Worm (Caenorhabditis elegans) whole organism, midembryonic: Measurements from ENCODE around the gene W06F12.2.

ENCODE experiments used
- T22C8.4 ChIP-seq: fragments of 200-800 bp; sonication (Bioruptor generic); IDR thresholded peaks from 2 replicates; pipeline ENCODE4 v1.3.6; 2022; ENCODE audit warnings: missing genetic modification characterization, missing compliant biosample characterization
- cog-1 ChIP-seq: sonication (generic microtip); optimal IDR thresholded peaks from 2 replicates; lab custom pipeline; 2016; ENCODE audit warnings: missing genetic modification characterization, missing compliant biosample characterization
- flt-1 ChIP-seq: fragments of 200-800 bp; sonication (Bioruptor generic); IDR thresholded peaks from 2 replicates; pipeline ENCODE4 v1.3.6; 2022; ENCODE audit warnings: missing genetic modification characterization, missing compliant biosample characterization
- klf-2 ChIP-seq: fragments of 200-800 bp; sonication (Bioruptor generic); conservative IDR thresholded peaks from 2 replicates; pipeline ENCODE4 v1.3.6; 2022; ENCODE audit warnings: missing genetic modification reagents, missing genetic modification characterization, missing compliant biosample characterization
- med-1 ChIP-seq: sonication (generic microtip); optimal IDR thresholded peaks from 2 replicates; lab custom pipeline; 2017; ENCODE audit warnings: missing genetic modification characterization, mild to moderate bottlenecking, missing compliant biosample characterization, antibody characterized with exemption, missing genetic modification reagents; ENCODE audit not compliant: insufficient read depth
- ref-1 ChIP-seq: fragments of 200-800 bp; sonication (Bioruptor generic); conservative IDR thresholded peaks from 2 replicates; pipeline ENCODE4 v1.3.6; 2022; ENCODE audit warnings: missing genetic modification reagents, missing genetic modification characterization, missing compliant biosample characterization
- tab-1 ChIP-seq: fragments of 200-800 bp; sonication (Bioruptor generic); IDR thresholded peaks from 2 replicates; pipeline ENCODE4 v1.3.6; 2022; ENCODE audit warnings: missing genetic modification characterization, missing compliant biosample characterization
- ztf-23 ChIP-seq: fragments of 200-800 bp; sonication (Bioruptor generic); IDR thresholded peaks from 2 replicates; pipeline ENCODE4 v1.3.6; 2022; ENCODE audit warnings: missing genetic modification reagents, missing genetic modification characterization, missing compliant biosample characterization
- ztf-29 ChIP-seq: fragments of 200-800 bp; sonication (Bioruptor generic); IDR thresholded peaks from 2 replicates; pipeline ENCODE4 v1.3.6; 2022; ENCODE audit warnings: missing genetic modification reagents, missing genetic modification characterization, missing compliant biosample characterization

DNA sequence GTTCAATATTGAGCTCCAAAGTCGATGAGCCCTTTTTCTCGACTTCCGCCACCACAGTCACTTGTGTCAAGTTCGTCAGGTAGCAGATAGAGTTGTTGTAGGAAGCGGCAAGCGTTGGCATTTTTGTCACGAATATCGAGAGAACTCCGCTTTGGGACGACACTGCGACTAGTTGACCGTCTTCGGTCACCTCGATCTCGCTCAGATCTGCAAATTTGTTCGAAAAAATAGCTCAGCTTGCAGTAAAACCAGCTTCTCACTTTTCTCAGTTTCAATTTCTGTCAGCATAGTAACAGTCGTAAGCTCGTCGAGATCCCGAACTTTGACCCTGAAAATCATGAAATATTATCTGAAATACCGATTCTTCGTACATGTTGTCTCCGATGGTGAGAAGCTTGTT, 47.3 kb downstream of the W06F12.2 start:
- TF ChIP-seq T22C8.4 (GFP tag; lab: Robert Waterston, UW) (no peak), tab-1 (GFP tag; lab: Robert Waterston, UW) (no peak), ztf-23 (no peak), ref-1 (no peak), ztf-29 (GFP tag; lab: Robert Waterston, UW) (no peak), med-1 (no peak), flt-1 (no peak), klf-2 (GFP tag; lab: Robert Waterston, UW) (no peak), cog-1 (tag; lab: Kevin White, UChicago) (no peak)
